Fruit fly (Drosophila melanogaster): ENCODE results near the gene CG1943.

The CG1943 gene

dm6 chr3R:7124109-7124639, 49.5 kb downstream of the CG1943 start, which contains the start of the genes Alh and CG10098:
Gene Alh, minus strand, starts transcription at chr3R:7124185.
Gene CG10098, plus strand, starts transcription at chr3R:7124548.
- TF ChIP-seq pad (GFP tag; optimal IDR thresholded peaks at IDR 0.05) (peak; percentile 71), CG11617 (GFP tag; optimal IDR thresholded peaks at IDR 0.05) (peak; percentile 90), CG1620 (GFP tag; optimal IDR thresholded peaks at IDR 0.05) (peak; percentile 94), cic (GFP tag; optimal IDR thresholded peaks at IDR 0.05) (no peak), Clk (GFP tag; optimal IDR thresholded peaks at IDR 0.05) (peak; percentile 86), toe (GFP tag; optimal IDR thresholded peaks at IDR 0.05) (peak; percentile 97), CG12768 (GFP tag; optimal IDR thresholded peaks at IDR 0.05) (peak; percentile 80), tj (GFP tag; optimal IDR thresholded peaks at IDR 0.05) (peak; percentile 69), kay (GFP tag; ENCODE audit: borderline replicate concordance) (peak; percentile 96), CG33017 (tag; optimal IDR thresholded peaks at IDR 0.05) (peak; percentile 36), ovo (GFP tag; optimal IDR thresholded peaks at IDR 0.05) (peak; percentile 88), CG14711 (tag; optimal IDR thresholded peaks at IDR 0.05) (peak; percentile 53), Mnt (GFP tag; optimal IDR thresholded peaks at IDR 0.05) (peak; percentile 68), CG7101 (tag; optimal IDR thresholded peaks at IDR 0.05) (peak; percentile 82), CG7045 (GFP tag; optimal IDR thresholded peaks at IDR 0.05) (peak; percentile 81), Hr96 (GFP tag; optimal IDR thresholded peaks at IDR 0.05) (peak; percentile 89), Crg-1 (GFP tag; optimal IDR thresholded peaks at IDR 0.05) (peak; percentile 83), CG5204 (GFP tag; optimal IDR thresholded peaks at IDR 0.05) (peak; percentile 93), cnc (optimal IDR thresholded peaks at IDR 0.05) (no peak), bab1 (GFP tag; optimal IDR thresholded peaks at IDR 0.05) (peak; percentile 22)
